Fruit fly (Drosophila melanogaster) whole organism, embryonic: ENCODE measurements around the gene CG16789.

Source experiments
- CG10959 ChIP-seq: fragments of 200-800 bp; sonication (Bioruptor generic); IDR thresholded peaks from 2 replicates; pipeline ENCODE4 v1.3.6; 2022; ENCODE audit warnings: missing biosample characterization, missing genetic modification characterization
- CG11504 ChIP-seq: fragments of 200-800 bp; sonication (Bioruptor generic); optimal IDR thresholded peaks from 3 replicates; lab custom pipeline; 2019; ENCODE audit warnings: missing biosample characterization, mild to moderate bottlenecking, missing genetic modification characterization, moderate library complexity
- CG12104 ChIP-seq: fragments of 200-800 bp; sonication (Bioruptor generic); optimal IDR thresholded peaks from 3 replicates; lab custom pipeline; 2016; ENCODE audit warnings: missing biosample characterization, missing genetic modification characterization
- CG1233 ChIP-seq: fragments of 200-800 bp; sonication (Bioruptor generic); optimal IDR thresholded peaks from 4 replicates; lab custom pipeline; 2018; ENCODE audit warnings: missing biosample characterization, mild to moderate bottlenecking, missing genetic modification characterization
- CG12769 ChIP-seq: fragments of 200-800 bp; sonication (Bioruptor generic); optimal IDR thresholded peaks from 2 replicates; lab custom pipeline; 2019; ENCODE audit warnings: missing biosample characterization, mild to moderate bottlenecking, missing genetic modification characterization, moderate library complexity
- CG14441 ChIP-seq: fragments of 200-800 bp; sonication (Bioruptor generic); IDR thresholded peaks from 2 replicates; pipeline ENCODE4 v1.3.6; 2022; ENCODE audit warnings: missing biosample characterization, missing genetic modification characterization
- CG1603 ChIP-seq: fragments of 200-800 bp; sonication (Bioruptor generic); optimal IDR thresholded peaks from 2 replicates; lab custom pipeline; 2019; ENCODE audit warnings: missing biosample characterization, mild to moderate bottlenecking, missing genetic modification characterization, moderate library complexity
- CG17612 ChIP-seq: fragments of 200-800 bp; sonication (Bioruptor generic); IDR thresholded peaks from 2 replicates; pipeline ENCODE4 v1.3.6; 2022; ENCODE audit warnings: missing biosample characterization, missing genetic modification characterization
- CG18619 ChIP-seq: fragments of 200-800 bp; sonication (Bioruptor generic); optimal IDR thresholded peaks from 3 replicates; lab custom pipeline; 2017; ENCODE audit warnings: missing biosample characterization, mild to moderate bottlenecking, missing genetic modification characterization
- CG2120 ChIP-seq: fragments of 200-800 bp; sonication (Bioruptor generic); optimal IDR thresholded peaks from 3 replicates; lab custom pipeline; 2016; ENCODE audit warnings: missing biosample characterization, missing genetic modification characterization
- CG2199 ChIP-seq: fragments of 200-800 bp; sonication (Bioruptor generic); IDR thresholded peaks from 3 replicates; pipeline ENCODE4 v1.3.6; 2022; ENCODE audit warnings: missing biosample characterization, missing genetic modification characterization
- CG2202 ChIP-seq: fragments of 200-800 bp; sonication (Bioruptor generic); optimal IDR thresholded peaks from 2 replicates; lab custom pipeline; 2018; ENCODE audit warnings: missing biosample characterization, mild to moderate bottlenecking, missing genetic modification characterization
- CG4730 ChIP-seq: fragments of 200-800 bp; sonication (Bioruptor generic); IDR thresholded peaks from 2 replicates; pipeline ENCODE4 v1.3.6; 2022; ENCODE audit warnings: missing biosample characterization, missing genetic modification characterization
- CG7271 ChIP-seq: fragments of 200-800 bp; sonication (Bioruptor generic); optimal IDR thresholded peaks from 2 replicates; lab custom pipeline; 2018; ENCODE audit warnings: missing biosample characterization, mild to moderate bottlenecking, missing genetic modification characterization, moderate library complexity
- CG8924 ChIP-seq: fragments of 200-800 bp; optimal IDR thresholded peaks from 3 replicates; lab custom pipeline; 2019; ENCODE audit warnings: missing biosample characterization, mild to moderate bottlenecking, missing genetic modification characterization, moderate library complexity
- CG9876 ChIP-seq: fragments of 200-800 bp; sonication (Bioruptor generic); optimal IDR thresholded peaks from 2 replicates; lab custom pipeline; 2016; ENCODE audit warnings: missing biosample characterization, missing genetic modification characterization
- CrebB ChIP-seq: fragments of 200-800 bp; sonication (Bioruptor generic); optimal IDR thresholded peaks from 3 replicates; lab custom pipeline; 2018; ENCODE audit warnings: missing biosample characterization, mild to moderate bottlenecking, missing genetic modification characterization
- Fer1 ChIP-seq: fragments of 200-800 bp; sonication (Bioruptor generic); optimal IDR thresholded peaks from 2 replicates; lab custom pipeline; 2017; ENCODE audit warnings: missing biosample characterization, mild to moderate bottlenecking, missing genetic modification characterization
- Hmx ChIP-seq: fragments of 200-800 bp; sonication (Bioruptor generic); optimal IDR thresholded peaks from 2 replicates; lab custom pipeline; 2016; ENCODE audit warnings: missing biosample characterization, missing genetic modification characterization
- MESR4 ChIP-seq: fragments of 200-800 bp; sonication (Bioruptor generic); optimal IDR thresholded peaks from 2 replicates; lab custom pipeline; 2018; ENCODE audit warnings: missing biosample characterization, mild to moderate bottlenecking, missing genetic modification characterization, moderate library complexity
- Med ChIP-seq: fragments of 200-800 bp; sonication (Bioruptor generic); peaks from one replicate; lab custom pipeline; 2016; ENCODE audit warnings: missing biosample characterization, missing genetic modification characterization, mild to moderate bottlenecking, inconsistent platforms, moderate library complexity
- Pdp1 ChIP-seq, 2 experiments: fragments of 200-800 bp; sonication (Bioruptor generic); optimal IDR thresholded peaks; 3 replicates each; lab custom pipeline; 2016; ENCODE audit warnings: missing biosample characterization in 2 of 2, missing genetic modification characterization in 2 of 2, mild to moderate bottlenecking in 1 of 2, moderate library complexity in 1 of 2
- Sry-δ ChIP-seq: fragments of 200-800 bp; sonication (Bioruptor generic); optimal IDR thresholded peaks from 2 replicates; lab custom pipeline; 2016; ENCODE audit warnings: missing biosample characterization, missing genetic modification characterization
- Vsx1 ChIP-seq: fragments of 200-800 bp; sonication (Bioruptor generic); optimal IDR thresholded peaks from 2 replicates; lab custom pipeline; 2017; ENCODE audit warnings: missing biosample characterization, mild to moderate bottlenecking, missing genetic modification characterization, missing genetic modification reagents
- cg ChIP-seq: fragments of 200-800 bp; sonication (Bioruptor generic); optimal IDR thresholded peaks from 3 replicates; lab custom pipeline; 2019; ENCODE audit warnings: missing biosample characterization, mild to moderate bottlenecking, missing genetic modification characterization, moderate library complexity
- chinmo ChIP-seq: fragments of 200-800 bp; sonication (Bioruptor generic); IDR thresholded peaks from 4 replicates; pipeline ENCODE4 v1.3.6; 2022; ENCODE audit warnings: missing biosample characterization, missing genetic modification characterization; ENCODE audit not compliant: partially characterized antibody
- chm ChIP-seq: fragments of 200-800 bp; sonication (Bioruptor generic); IDR thresholded peaks from 2 replicates; pipeline ENCODE4 v1.3.6; 2022; ENCODE audit warnings: missing biosample characterization, missing genetic modification characterization
- ci ChIP-seq: fragments of 200-800 bp; sonication (Bioruptor generic); IDR thresholded peaks from 3 replicates; pipeline ENCODE4 v1.3.6; 2022; ENCODE audit warnings: missing biosample characterization, missing genetic modification characterization
- corto ChIP-seq: fragments of 200-800 bp; sonication (Bioruptor generic); optimal IDR thresholded peaks from 2 replicates; lab custom pipeline; 2016; ENCODE audit warnings: missing biosample characterization, mild to moderate bottlenecking, missing genetic modification characterization, moderate library complexity
- en ChIP-seq: fragments of 200-800 bp; sonication (Bioruptor generic); optimal IDR thresholded peaks from 2 replicates; lab custom pipeline; 2016; ENCODE audit warnings: missing biosample characterization, missing genetic modification characterization
- fd102C ChIP-seq: fragments of 200-800 bp; sonication (Bioruptor generic); optimal IDR thresholded peaks from 2 replicates; lab custom pipeline; 2018; ENCODE audit warnings: missing biosample characterization, mild to moderate bottlenecking, missing genetic modification characterization, moderate library complexity
- gem ChIP-seq: fragments of 200-800 bp; sonication (Bioruptor generic); optimal IDR thresholded peaks from 2 replicates; lab custom pipeline; 2019; ENCODE audit warnings: missing biosample characterization, mild to moderate bottlenecking, missing genetic modification characterization, moderate library complexity
- ind ChIP-seq: fragments of 200-800 bp; sonication (Bioruptor generic); optimal IDR thresholded peaks from 3 replicates; lab custom pipeline; 2016; ENCODE audit warnings: missing biosample characterization, missing genetic modification characterization
- kah ChIP-seq: fragments of 200-800 bp; sonication (Bioruptor generic); optimal IDR thresholded peaks from 2 replicates; lab custom pipeline; 2018; ENCODE audit warnings: missing biosample characterization, mild to moderate bottlenecking, missing genetic modification characterization
- lov ChIP-seq, 2 experiments: fragments of 200-800 bp in 1 of 2; fragments of >200 bp in 1 of 2; sonication (Bioruptor generic) in 1 of 2; IDR thresholded peaks in 1 of 2; optimal IDR thresholded peaks in 1 of 2; 2 replicates in 1 of 2; 3 replicates in 1 of 2; pipeline versions ENCODE4 v1.3.6 to Lab custom; 2017 to 2022; ENCODE audit warnings: missing biosample characterization in 1 of 2, missing genetic modification characterization in 1 of 2
- otp ChIP-seq: fragments of 200-800 bp; sonication (Bioruptor generic); IDR thresholded peaks from 3 replicates; pipeline ENCODE4, ENCODE4 v1.3.6; 2022; ENCODE audit warnings: missing biosample characterization, missing genetic modification characterization
- peb ChIP-seq: fragments of 200-800 bp; sonication (Bioruptor generic); IDR thresholded peaks from 2 replicates; pipeline ENCODE4 v1.3.6; 2022; ENCODE audit warnings: missing biosample characterization, missing genetic modification characterization
- sd ChIP-seq: fragments of 200-800 bp; sonication (Bioruptor generic); optimal IDR thresholded peaks from 3 replicates; lab custom pipeline; 2018; ENCODE audit warnings: missing biosample characterization, mild to moderate bottlenecking, missing genetic modification characterization, moderate library complexity
- sqz ChIP-seq: fragments of 200-800 bp; sonication (Bioruptor generic); optimal IDR thresholded peaks from 3 replicates; lab custom pipeline; 2018; ENCODE audit warnings: missing biosample characterization, mild to moderate bottlenecking, missing genetic modification characterization
- tll ChIP-seq, 2 experiments: fragments of 200-800 bp in 1 of 2; fragments of >200 bp in 1 of 2; sonication (Bioruptor generic) in 1 of 2; optimal IDR thresholded peaks; 2 replicates each; lab custom pipeline; 2017 to 2019; ENCODE audit warnings: missing biosample characterization in 2 of 2, missing genetic modification characterization in 2 of 2, mild to moderate bottlenecking in 1 of 2, moderate library complexity in 1 of 2
- trem ChIP-seq: fragments of 200-800 bp; optimal IDR thresholded peaks from 3 replicates; lab custom pipeline; 2019; ENCODE audit warnings: missing biosample characterization, mild to moderate bottlenecking, missing genetic modification characterization, moderate library complexity
- trh ChIP-seq: fragments of 200-800 bp; sonication (Bioruptor generic); optimal IDR thresholded peaks from 2 replicates; lab custom pipeline; 2016; ENCODE audit warnings: missing biosample characterization, missing genetic modification characterization
- vvl ChIP-seq: fragments of 200-800 bp; sonication (Bioruptor generic); IDR thresholded peaks from 2 replicates; pipeline ENCODE4 v1.3.6; 2022; ENCODE audit warnings: missing biosample characterization, missing genetic modification characterization

The CG16789 gene

DNA sequence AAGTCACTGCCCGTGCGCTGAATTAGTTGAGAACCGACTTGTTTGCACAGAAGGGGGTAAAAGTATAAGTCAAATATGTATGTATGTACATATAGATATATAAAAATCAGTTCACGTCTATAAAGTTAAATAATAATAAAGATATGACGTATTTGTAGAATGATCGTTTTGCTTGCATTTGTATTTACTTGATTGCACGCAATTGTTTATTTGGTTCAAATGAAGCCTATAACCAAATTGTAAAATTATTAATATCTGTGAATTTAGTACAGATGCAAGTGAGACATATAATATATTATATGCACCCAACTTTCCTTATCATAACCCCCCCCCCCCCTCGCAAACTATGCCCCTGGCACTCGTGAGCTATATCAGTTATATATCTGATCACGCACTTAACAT, 34.6 kb downstream of the CG16789 start (continued):
- peak; percentile 47; the same call in 1 of the 2 replicates for TF ChIP-seq CG14441
- TF ChIP-seq trh (GFP tag; lab: Kevin White, UChicago): no peak
- TF ChIP-seq CG18619: peak; percentile 54
- no peak for TF ChIP-seq tll (GFP tag; optimal IDR thresholded peaks at IDR 0.05; lab: Kevin White, UChicago)
- TF ChIP-seq CG17612 (GFP tag; lab: Robert Waterston, UW): 0 out of 2 replicates have a peak, but pooled peaks have one; percentile 12

DNA sequence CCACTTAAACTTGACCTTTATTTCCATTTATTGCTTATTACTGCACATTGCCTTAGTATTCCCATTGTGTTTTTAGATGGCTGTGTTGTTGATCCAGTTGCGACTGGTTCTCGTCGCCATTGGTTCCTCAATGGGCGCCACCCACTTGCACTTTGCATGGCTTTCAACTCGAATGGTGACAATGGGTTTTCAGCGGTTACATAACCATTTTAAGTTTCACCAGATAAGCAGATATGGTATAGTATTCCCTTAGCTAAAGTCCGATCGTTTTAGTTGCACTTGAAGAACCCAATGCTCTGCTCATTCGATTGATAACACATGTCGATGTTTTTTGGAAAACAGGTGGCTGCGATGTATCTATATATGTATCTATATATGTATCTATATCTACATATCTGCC, 36.0 kb downstream of the CG16789 start:
- TF ChIP-seq kah (GFP tag; lab: Kevin White, UChicago) (peak; percentile 77), CG2120 (GFP tag; lab: Kevin White, UChicago) (no peak), Pdp1 (GFP tag; optimal IDR thresholded peaks at IDR 0.05; lab: Kevin White, UChicago) (peak in 1 of 2 experiments; percentile 90), chinmo (GFP tag; lab: Robert Waterston, UW) (0 out of 4 replicates have a peak, but pooled peaks have one; percentile 62), gem (tag; lab: Kevin White, UChicago) (peak; percentile 18), chm (GFP tag; lab: Robert Waterston, UW) (0 out of 2 replicates have a peak, but pooled peaks have one; percentile 17), Fer1 (GFP tag; lab: Kevin White, UChicago) (no peak), Med (GFP tag; lab: Kevin White, UChicago) (peak; percentile 29)

DNA sequence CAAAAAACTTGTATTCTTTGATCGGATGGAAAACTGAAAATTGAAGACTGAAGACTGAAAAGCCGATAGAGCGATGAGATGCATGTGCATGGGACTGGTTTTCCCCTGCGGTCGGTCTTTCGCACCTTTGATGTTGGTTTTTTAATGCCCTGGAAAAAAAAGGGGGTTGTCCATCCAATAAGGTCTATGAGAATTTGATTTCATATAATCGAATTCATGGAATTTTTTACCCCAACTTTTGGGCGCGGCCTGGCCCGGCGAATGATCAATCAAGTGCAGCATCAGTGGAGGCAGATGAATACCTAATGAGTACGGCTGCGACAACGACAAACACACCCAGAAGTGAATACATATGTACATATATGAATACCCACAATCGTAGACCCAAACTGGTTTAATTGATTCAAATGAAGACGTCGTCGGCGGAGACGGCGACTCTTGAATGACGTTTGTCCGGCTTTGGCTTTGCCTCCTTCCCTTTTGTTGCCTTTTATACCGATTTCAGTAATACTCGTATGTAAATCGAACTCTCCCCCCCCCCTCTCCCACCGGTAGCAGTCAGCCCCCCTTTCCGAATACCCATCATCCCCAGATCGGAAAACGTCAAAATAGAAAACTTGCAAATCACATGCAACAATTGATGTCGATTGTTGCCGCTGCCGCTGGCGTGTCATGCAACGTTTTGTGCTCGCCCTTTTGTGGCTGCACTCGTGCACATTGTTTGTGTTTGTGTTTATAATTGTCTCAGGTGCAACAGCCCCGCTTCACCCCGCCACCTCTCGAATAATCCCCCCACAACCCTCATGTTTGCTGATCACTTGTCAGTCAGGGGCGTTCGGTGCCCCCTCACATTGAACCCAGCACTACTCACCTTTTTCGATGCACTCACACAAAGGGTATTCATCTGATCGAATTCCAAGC, 37.3 kb downstream of the CG16789 start:
- no peak for TF ChIP-seq Fer1 (GFP tag; lab: Kevin White, UChicago)
- TF ChIP-seq Sry-δ: no peak
- TF ChIP-seq vvl (GFP tag; lab: Robert Waterston, UW): peak; percentile 77
- TF ChIP-seq CG2202: peak; percentile 15
- no peak for TF ChIP-seq ind (GFP tag; lab: Kevin White, UChicago)
- no peak for TF ChIP-seq CrebB (tag; lab: Kevin White, UChicago)
- TF ChIP-seq CG8924 (tag; lab: Kevin White, UChicago): no peak
- TF ChIP-seq lov (optimal IDR thresholded peaks at IDR 0.05; lab: Kevin White, UChicago): no peak
- 0 out of 3 replicates have a peak, but pooled peaks have one; percentile 60 for TF ChIP-seq lov (GFP tag; IDR thresholded peaks at IDR 0.05; lab: Robert Waterston, UW)
- peak; percentile 33 for TF ChIP-seq CG1603
- peak; percentile 93 for TF ChIP-seq sd (tag; lab: Kevin White, UChicago)
- peak; percentile 88 for TF ChIP-seq sqz (GFP tag; lab: Kevin White, UChicago)
- TF ChIP-seq CG1233 (GFP tag; lab: Kevin White, UChicago): peak; percentile 10
- TF ChIP-seq corto (GFP tag; lab: Kevin White, UChicago): no peak
- TF ChIP-seq CG9876 (GFP tag; lab: Kevin White, UChicago): no peak
- TF ChIP-seq CG12769: peak; percentile 9
- peak; percentile 16 for TF ChIP-seq Vsx1 (GFP tag; lab: Kevin White, UChicago)
- 0 out of 3 replicates have a peak, but pooled peaks have one; percentile 38 for TF ChIP-seq CG2199 (GFP tag; lab: Robert Waterston, UW)
- TF ChIP-seq fd102C: no peak
- no peak for TF ChIP-seq CG10959 (GFP tag; lab: Robert Waterston, UW)
- TF ChIP-seq trem (tag; lab: Kevin White, UChicago): no peak
- TF ChIP-seq CG11504: no peak
- peak; percentile 25; the same call in 1 of the 2 replicates for TF ChIP-seq CG4730
- TF ChIP-seq CG7271 (tag; lab: Kevin White, UChicago): no peak
- TF ChIP-seq peb (GFP tag; lab: Robert Waterston, UW): no peak
- TF ChIP-seq CG12104 (GFP tag; lab: Kevin White, UChicago): no peak
- peak; percentile 56; the same call in 2 of the 3 replicates for TF ChIP-seq ci
- TF ChIP-seq MESR4 (GFP tag; lab: Kevin White, UChicago): no peak
- TF ChIP-seq cg (GFP tag; lab: Kevin White, UChicago): peak; percentile 43
- no peak for TF ChIP-seq en (GFP tag; lab: Kevin White, UChicago)
- no peak for TF ChIP-seq Hmx (GFP tag; lab: Kevin White, UChicago)
- peak; percentile 40; the same call in 1 of the 3 replicates for TF ChIP-seq otp
